Worm (Caenorhabditis elegans) whole organism, L4/young adult: ENCODE data around the gene dnj-1.
"Not testable (repeated sequence)": the region's sequence is repeated elsewhere in the genome, so short reads cannot be mapped to it uniquely, and the experiment has no call there.

Source experiments
- W03F9.2 ChIP-seq: fragments of 150-350 bp; optimal IDR thresholded peaks from 2 replicates; lab custom pipeline; 2014; ENCODE audit warnings: missing biosample characterization, missing genetic modification characterization
- dao-5 ChIP-seq: sonication (generic microtip); optimal IDR thresholded peaks from 2 replicates; lab custom pipeline; 2016; ENCODE audit warnings: missing genotype, missing genetic modification characterization, moderate library complexity, missing compliant biosample characterization
- him-1 ChIP-seq: sonication (generic microtip); optimal IDR thresholded peaks from 2 replicates; lab custom pipeline; 2016; ENCODE audit warnings: missing genotype, missing genetic modification reagents, missing genetic modification characterization, missing compliant biosample characterization

The dnj-1 gene

ce11 chrIV:11298154-11299086 is at the start of gene dnj-1, which contains the start of gene B0035.15:
dnj-1 (plus strand) TSS chrIV:11299036.
B0035.15 (minus strand) TSS chrIV:11298252.
- no peak for TF ChIP-seq dao-5
- TF ChIP-seq W03F9.2 (tag; lab: Kevin White, UChicago), result no peak
- no peak for TF ChIP-seq him-1

ce11 chrIV:11253689-11254088 is 45.1 kb upstream of the dnj-1 start, which contains the start of gene C05C12.1:
C05C12.1 (plus strand) TSS chrIV:11253989.
- not testable (repeated sequence) for TF ChIP-seq him-1; W03F9.2 (tag; lab: Kevin White, UChicago); dao-5

ce11 chrIV:11257476-11257875 is 41.4 kb upstream of the dnj-1 start:
- TF ChIP-seq him-1 (no peak), dao-5 (no peak), W03F9.2 (tag; lab: Kevin White, UChicago) (no peak)

ce11 chrIV:11259485-11259972 is 39.3 kb upstream of the dnj-1 start, which contains the start of gene gtl-1:
gtl-1 (minus strand) TSS chrIV:11259535.
- TF ChIP-seq W03F9.2 (tag; lab: Kevin White, UChicago), result no peak
- TF ChIP-seq him-1, result no peak
- no peak for TF ChIP-seq dao-5

DNA sequence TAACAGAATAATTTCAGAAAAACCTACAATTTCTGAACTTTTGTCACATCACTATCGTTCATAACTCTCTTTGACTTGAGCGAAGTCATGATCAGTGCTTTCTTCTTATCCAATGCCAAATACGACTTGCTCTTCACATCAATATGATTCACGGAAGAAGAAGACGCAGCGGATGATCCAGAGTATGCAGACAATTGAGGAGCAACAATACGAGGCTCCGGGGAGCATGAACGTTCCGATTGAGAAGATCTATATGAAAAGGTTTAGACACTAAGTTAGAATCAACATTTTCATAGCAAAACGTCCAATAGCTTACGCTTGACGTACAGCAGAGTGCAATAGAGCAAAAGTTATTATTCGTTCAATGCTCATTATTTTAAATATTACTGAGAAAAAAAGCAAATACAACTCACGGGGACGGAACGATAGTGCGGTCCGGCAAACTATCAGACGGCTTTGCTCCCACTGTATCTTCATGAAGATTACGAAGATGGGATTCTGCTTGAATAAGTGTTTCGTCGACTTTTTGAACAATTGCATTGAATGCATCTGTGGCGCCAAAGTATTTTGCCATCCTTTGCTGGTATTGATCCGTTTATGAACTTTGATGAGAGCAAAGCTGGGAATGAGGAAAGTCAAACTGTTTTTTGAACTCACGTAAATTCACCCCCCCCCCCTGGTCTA is 38.1 kb upstream of the dnj-1 start, which contains the start of gene C05C12.5:
TSS of gene C05C12.5 (minus strand) at position 642 of the 684 bp plus-strand sequence.
- no peak for TF ChIP-seq W03F9.2 (tag; lab: Kevin White, UChicago)
- no peak for TF ChIP-seq dao-5
- TF ChIP-seq him-1, result no peak

ce11 chrIV:11261535-11261934 is 37.3 kb upstream of the dnj-1 start, which contains the start of gene F54D1.1:
F54D1.1 (plus strand) TSS chrIV:11261835.
- no peak for TF ChIP-seq W03F9.2 (tag; lab: Kevin White, UChicago)
- no peak for TF ChIP-seq dao-5
- TF ChIP-seq him-1, result no peak

- not testable (repeated sequence) for TF ChIP-seq W03F9.2 (tag; lab: Kevin White, UChicago); him-1; dao-5
Measured at ce11 chrIV:11263101-11263500, 35.7 kb upstream of the dnj-1 start, which contains the start of gene col-126. col-126 (plus strand) TSS chrIV:11263401.

- no peak for TF ChIP-seq him-1
- TF ChIP-seq W03F9.2 (tag; lab: Kevin White, UChicago), result no peak
- no peak for TF ChIP-seq dao-5
Measured at ce11 chrIV:11266090-11266489, 32.7 kb upstream of the dnj-1 start, which contains the start of gene col-127. col-127 (minus strand) TSS chrIV:11266190.

DNA sequence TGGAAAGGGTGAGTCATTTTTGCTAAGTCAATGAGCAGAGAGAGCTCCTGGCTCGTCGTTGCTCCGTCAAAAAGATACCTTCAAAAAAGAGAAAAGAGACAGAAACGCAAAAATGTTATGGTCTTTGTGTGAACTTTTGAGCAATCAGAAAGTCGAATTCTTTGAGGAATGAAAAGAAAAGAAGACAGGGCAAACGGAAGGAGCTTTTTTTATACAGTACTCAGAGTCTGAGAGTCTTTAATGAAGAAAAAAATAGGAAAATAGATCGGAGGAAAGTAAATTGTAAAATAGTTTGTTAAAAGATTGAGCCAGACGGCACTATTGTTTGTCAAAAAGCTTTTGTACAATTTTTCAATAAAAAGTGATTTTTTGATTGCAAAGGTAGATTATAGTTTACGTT is 29.4 kb upstream of the dnj-1 start:
- TF ChIP-seq him-1, result no peak
- no peak for TF ChIP-seq dao-5
- TF ChIP-seq W03F9.2 (tag; lab: Kevin White, UChicago), result no peak

ce11 chrIV:11271262-11271661 is 27.6 kb upstream of the dnj-1 start, which contains the start of gene nhr-7:
nhr-7 (minus strand) TSS chrIV:11271362.
- TF ChIP-seq dao-5 (no peak), him-1 (no peak), W03F9.2 (tag; lab: Kevin White, UChicago) (no peak)

ce11 chrIV:11273151-11273550 is 25.7 kb upstream of the dnj-1 start, which contains the start of gene gtl-2:
gtl-2 (plus strand) TSS chrIV:11273451.
- no peak for TF ChIP-seq W03F9.2 (tag; lab: Kevin White, UChicago)
- TF ChIP-seq him-1, result no peak
- TF ChIP-seq dao-5, result no peak

ce11 chrIV:11276026-11276425 is 22.8 kb upstream of the dnj-1 start:
- no peak for TF ChIP-seq W03F9.2 (tag; lab: Kevin White, UChicago)
- TF ChIP-seq him-1, result no peak
- no peak for TF ChIP-seq dao-5

- TF ChIP-seq dao-5 (no peak), W03F9.2 (tag; lab: Kevin White, UChicago) (no peak), him-1 (no peak)
Measured at ce11 chrIV:11284102-11284531, 14.7 kb upstream of the dnj-1 start.

- TF ChIP-seq him-1, result no peak
Measured at ce11 chrIV:11285239-11285638, 13.6 kb upstream of the dnj-1 start.
